Fruit fly (Drosophila melanogaster): Measurements from ENCODE around the gene Sod1.
A peak's percentile ranks its signal among the peaks of the same experiment; 100 is the strongest.

Gene Sod1

dm6 chr3L:11091943-11092609 lies 21.5 kb downstream of the Sod1 start (continued):
- TF ChIP-seq CG4730 (GFP tag; IDR thresholded peaks at IDR 0.05) (no peak), CG8089 (GFP tag; optimal IDR thresholded peaks at IDR 0.05) (peak; percentile 34), Rfx (GFP tag; IDR thresholded peaks at IDR 0.05) (peak; percentile 53), Bdp1 (GFP tag; optimal IDR thresholded peaks at IDR 0.05) (peak; percentile 50), CG3065 (GFP tag; optimal IDR thresholded peaks at IDR 0.05) (peak; percentile 34), Xrp1 (GFP tag; IDR thresholded peaks at IDR 0.05) (peak; percentile 57; the same call in 1 of the 2 replicates), HLHmδ (GFP tag; optimal IDR thresholded peaks at IDR 0.05) (peak; percentile 33), cg (GFP tag; optimal IDR thresholded peaks at IDR 0.05) (no peak), TFAM (GFP tag; optimal IDR thresholded peaks at IDR 0.05) (no peak), ems (GFP tag; optimal IDR thresholded peaks at IDR 0.05) (peak; percentile 41), mld (GFP tag; IDR thresholded peaks at IDR 0.05; ENCODE audit: partially characterized antibody) (no peak), CG31365 (tag; optimal IDR thresholded peaks at IDR 0.05) (no peak), ash1 (GFP tag; optimal IDR thresholded peaks at IDR 0.05) (peak; percentile 55), CG6683 (GFP tag; optimal IDR thresholded peaks at IDR 0.05) (no peak), vnd (GFP tag; IDR thresholded peaks at IDR 0.05; ENCODE audit: partially characterized antibody) (no peak), Hmr (GFP tag; optimal IDR thresholded peaks at IDR 0.05) (peak; percentile 59), cwo (GFP tag; optimal IDR thresholded peaks at IDR 0.05) (peak; percentile 54)

DNA sequence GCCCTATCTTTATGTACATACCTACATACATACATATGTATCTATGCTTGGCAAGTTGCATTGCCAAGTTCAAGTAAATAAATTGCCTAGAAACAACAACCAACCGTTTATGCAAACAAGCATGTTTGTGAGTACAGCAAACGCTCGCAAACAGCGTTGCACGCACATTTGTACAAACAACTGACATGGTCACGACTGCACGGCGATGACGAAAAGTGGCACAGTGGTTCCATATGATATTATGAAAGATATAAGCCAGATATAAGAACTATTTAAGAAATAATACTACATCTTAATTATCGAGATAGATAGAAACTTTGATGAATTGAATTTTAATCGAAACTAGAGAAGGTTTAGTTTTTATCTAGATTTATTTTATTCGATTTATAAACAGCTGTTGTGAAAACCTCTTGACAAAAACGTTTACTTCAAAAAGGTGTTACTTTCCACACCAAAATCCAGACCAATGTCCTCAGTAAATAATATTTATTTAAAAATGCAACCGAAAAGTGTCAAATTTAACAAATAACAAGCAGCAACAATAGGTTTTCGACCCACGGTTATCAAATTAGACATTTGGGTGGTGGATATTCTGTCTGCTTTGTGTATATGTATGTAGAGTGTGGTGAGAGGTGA lies 23.6 kb downstream of the Sod1 start:
- TF ChIP-seq CG11695 (GFP tag; IDR thresholded peaks at IDR 0.05) (peak; percentile 86), CG13123 (GFP tag; optimal IDR thresholded peaks at IDR 0.05) (peak; percentile 75), CG11456 (GFP tag; IDR thresholded peaks at IDR 0.05) (no peak), CG13296 (GFP tag; optimal IDR thresholded peaks at IDR 0.05) (peak; percentile 90), CG11560 (tag; IDR thresholded peaks at IDR 0.05) (0 out of 3 replicates have a peak, but pooled peaks have one; percentile 55), CG13424 (tag; optimal IDR thresholded peaks at IDR 0.05) (peak; percentile 94), CG12236 (GFP tag; optimal IDR thresholded peaks at IDR 0.05) (peak; percentile 82), prd (optimal IDR thresholded peaks at IDR 0.05) (no peak), prd (GFP tag; IDR thresholded peaks at IDR 0.05) (peak; percentile 85), NC2β (GFP tag; optimal IDR thresholded peaks at IDR 0.05) (peak; percentile 79), NfI (GFP tag; optimal IDR thresholded peaks at IDR 0.05) (peak; percentile 89), da (GFP tag; optimal IDR thresholded peaks at IDR 0.05) (peak; percentile 67), Mad (GFP tag; optimal IDR thresholded peaks at IDR 0.05) (peak; percentile 77), CG3281 (GFP tag; optimal IDR thresholded peaks at IDR 0.05) (peak; percentile 79), wor (GFP tag; IDR thresholded peaks at IDR 0.05) (peak; percentile 86), danr (GFP tag; IDR thresholded peaks at IDR 0.05) (peak; percentile 58; the same call in 1 of the 2 replicates), CG16813 (GFP tag; IDR thresholded peaks at IDR 0.05; ENCODE audit: partially characterized antibody) (peak; percentile 49; the same call in 1 of the 3 replicates), CG31388 (GFP tag; optimal IDR thresholded peaks at IDR 0.05) (peak; percentile 81), CG9609 (GFP tag; optimal IDR thresholded peaks at IDR 0.05) (peak; percentile 54), crc (GFP tag; optimal IDR thresholded peaks at IDR 0.05) (peak; percentile 61), CG13287 (GFP tag; IDR thresholded peaks at IDR 0.05; ENCODE audit: partially characterized antibody) (peak; percentile 47; the same call in 1 of the 2 replicates), klu (GFP tag; IDR thresholded peaks at IDR 0.05) (peak; percentile 73; the same call in 1 of the 2 replicates), CG33213 (GFP tag; optimal IDR thresholded peaks at IDR 0.05) (peak; percentile 79), ci (GFP tag; IDR thresholded peaks at IDR 0.05) (peak; percentile 88), CG17328 (GFP tag; IDR thresholded peaks at IDR 0.05) (peak; percentile 70), tio (GFP tag; optimal IDR thresholded peaks at IDR 0.05) (peak; percentile 95), CG12659 (GFP tag; optimal IDR thresholded peaks at IDR 0.05) (peak; percentile 96), fd3F (GFP tag; optimal IDR thresholded peaks at IDR 0.05) (peak; percentile 75), Bgb (GFP tag; IDR thresholded peaks at IDR 0.05; ENCODE audit: partially characterized antibody) (no peak), bab2 (GFP tag; optimal IDR thresholded peaks at IDR 0.05) (peak; percentile 82), CG8388 (GFP tag; optimal IDR thresholded peaks at IDR 0.05) (peak; percentile 90)

Data from whole organism, embryonic.